Fruit fly (Drosophila melanogaster): ENCODE measurements around the gene Prx1.

Gene Prx1

DNA sequence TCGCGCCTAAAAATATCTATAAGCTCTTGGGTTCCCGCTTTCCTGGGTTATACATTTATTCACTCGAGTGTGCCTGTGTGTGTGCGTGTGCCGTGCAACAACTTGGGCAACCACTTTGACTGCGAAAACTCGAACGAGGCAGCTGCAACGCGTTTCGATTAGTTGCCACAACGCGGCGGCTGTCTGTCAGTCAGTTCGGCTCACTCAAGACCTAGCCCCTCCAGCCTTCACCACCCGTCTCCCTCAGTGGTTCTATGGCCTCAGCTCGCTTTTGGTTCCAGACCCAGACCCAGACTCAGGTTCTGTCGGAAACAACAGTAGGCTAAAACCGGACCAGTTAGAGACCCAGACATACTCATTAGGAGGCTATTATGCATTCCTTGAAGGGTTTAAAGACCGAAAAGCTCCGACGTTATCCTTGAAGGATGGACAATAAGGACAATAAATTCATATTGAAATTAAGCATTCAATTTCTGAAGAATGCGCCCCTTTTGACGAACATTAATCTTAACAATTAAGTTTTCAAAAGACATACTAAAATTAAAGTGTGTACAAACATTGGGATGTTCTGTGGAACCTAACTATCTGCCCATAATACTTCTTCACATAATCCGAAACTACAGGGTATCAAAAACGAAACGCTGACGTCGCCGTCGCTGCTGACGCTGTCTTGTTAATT, 22.7 kb downstream of the Prx1 start (continued):
- TF ChIP-seq CG6276 (GFP tag; optimal IDR thresholded peaks at IDR 0.05) = peak; percentile 81
- peak; percentile 6 for TF ChIP-seq Sox102F (GFP tag; optimal IDR thresholded peaks at IDR 0.05)
- peak; percentile 68 for TF ChIP-seq acj6 (GFP tag; optimal IDR thresholded peaks at IDR 0.05)
- TF ChIP-seq CG10669 (GFP tag; optimal IDR thresholded peaks at IDR 0.05) = peak; percentile 67
- TF ChIP-seq ss (GFP tag; optimal IDR thresholded peaks at IDR 0.05) = peak; percentile 7 to 59
- TF ChIP-seq CG1621 (tag; optimal IDR thresholded peaks at IDR 0.05) = peak; percentile 71
- peak; percentile 41 for TF ChIP-seq CG34406 (GFP tag; optimal IDR thresholded peaks at IDR 0.05)
- no peak for TF ChIP-seq Ets21C (GFP tag; optimal IDR thresholded peaks at IDR 0.05)
- TF ChIP-seq Blimp-1 (GFP tag; optimal IDR thresholded peaks at IDR 0.05) = no peak
- TF ChIP-seq CG31627 (GFP tag; optimal IDR thresholded peaks at IDR 0.05) = peak; percentile 29
- TF ChIP-seq pdm3 (GFP tag; optimal IDR thresholded peaks at IDR 0.05) = peak; percentile 81
- peak; percentile 69 for TF ChIP-seq net (GFP tag; optimal IDR thresholded peaks at IDR 0.05)
- TF ChIP-seq CG11902 (GFP tag; optimal IDR thresholded peaks at IDR 0.05) = no peak
- TF ChIP-seq cyc (GFP tag; optimal IDR thresholded peaks at IDR 0.05) = peak; percentile 15
- peak; percentile 29 for TF ChIP-seq CG8632 (GFP tag; optimal IDR thresholded peaks at IDR 0.05)
- peak; percentile 44 for TF ChIP-seq CG11762 (GFP tag; optimal IDR thresholded peaks at IDR 0.05; ENCODE audit: insufficient read depth)
- peak; percentile 35 for TF ChIP-seq CG8319 (GFP tag; optimal IDR thresholded peaks at IDR 0.05)
- peak; percentile 74 for TF ChIP-seq Ets96B (tag; optimal IDR thresholded peaks at IDR 0.05)
- peak; percentile 75 for TF ChIP-seq achi (GFP tag; optimal IDR thresholded peaks at IDR 0.05)
- TF ChIP-seq Hr39 (GFP tag; optimal IDR thresholded peaks at IDR 0.05) = peak; percentile 42

DNA sequence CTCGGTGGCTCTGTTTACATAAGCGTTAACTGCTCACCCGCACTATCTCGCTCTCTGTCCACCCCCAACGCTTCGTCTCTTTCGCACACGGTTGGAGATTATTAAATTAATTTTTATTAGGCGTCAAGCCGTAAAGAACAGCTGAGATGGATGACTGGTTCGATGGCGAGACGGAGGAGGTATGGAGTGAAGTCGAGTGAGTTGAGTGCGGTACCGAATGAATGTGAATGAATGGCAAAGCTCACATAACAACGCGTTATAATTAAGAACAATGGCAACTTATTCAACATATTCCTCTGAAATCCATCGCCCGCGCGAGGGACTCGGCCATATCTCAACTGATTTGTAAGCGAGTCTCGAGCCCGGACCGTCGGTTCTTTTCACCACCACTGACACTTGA, 23.5 kb downstream of the Prx1 start:
- no peak for TF ChIP-seq CG32006 (GFP tag; optimal IDR thresholded peaks at IDR 0.05)
- peak; percentile 63 for TF ChIP-seq Eip78C (GFP tag)
- TF ChIP-seq lz (GFP tag; optimal IDR thresholded peaks at IDR 0.05) = no peak
- TF ChIP-seq CG6854 (GFP tag; optimal IDR thresholded peaks at IDR 0.05) = no peak
- TF ChIP-seq CG3032 (tag; optimal IDR thresholded peaks at IDR 0.05) = no peak
- no peak for TF ChIP-seq CG31627 (GFP tag; optimal IDR thresholded peaks at IDR 0.05)
- TF ChIP-seq svp (GFP tag) = no peak
- no peak for TF ChIP-seq Hr38 (GFP tag; optimal IDR thresholded peaks at IDR 0.05)
- TF ChIP-seq Lpt (GFP tag; optimal IDR thresholded peaks at IDR 0.05) = no peak
- no peak for TF ChIP-seq Met (GFP tag; optimal IDR thresholded peaks at IDR 0.05)
- no peak for TF ChIP-seq Sox14 (GFP tag; optimal IDR thresholded peaks at IDR 0.05)
- TF ChIP-seq CG11762 (GFP tag; optimal IDR thresholded peaks at IDR 0.05; ENCODE audit: insufficient read depth) = no peak
- TF ChIP-seq vri (GFP tag; optimal IDR thresholded peaks at IDR 0.05) = peak; percentile 8

dm6 chr3L:15232431-15233254, 25.0 kb downstream of the Prx1 start:
- TF ChIP-seq CG3032 (tag; optimal IDR thresholded peaks at IDR 0.05) (no peak), fkh (GFP tag; optimal IDR thresholded peaks at IDR 0.05) (peak; percentile 42), Eip78C (GFP tag) (peak; percentile 52), esn (GFP tag; optimal IDR thresholded peaks at IDR 0.05) (no peak)

- TF ChIP-seq CG6854 (GFP tag; optimal IDR thresholded peaks at IDR 0.05) (no peak), CG31627 (GFP tag; optimal IDR thresholded peaks at IDR 0.05) (peak; percentile 16), CG10631 (GFP tag; optimal IDR thresholded peaks at IDR 0.05) (no peak), Hr4 (GFP tag; optimal IDR thresholded peaks at IDR 0.05) (no peak), salr (GFP tag; optimal IDR thresholded peaks at IDR 0.05) (no peak), Ets21C (GFP tag; optimal IDR thresholded peaks at IDR 0.05) (no peak), Sox15 (GFP tag; optimal IDR thresholded peaks at IDR 0.05) (no peak), Eip75B (GFP tag; optimal IDR thresholded peaks at IDR 0.05) (no peak), Sox14 (GFP tag; optimal IDR thresholded peaks at IDR 0.05) (no peak), topi (GFP tag; optimal IDR thresholded peaks at IDR 0.05) (no peak), cyc (GFP tag; optimal IDR thresholded peaks at IDR 0.05) (no peak), CG8632 (GFP tag; optimal IDR thresholded peaks at IDR 0.05) (peak; percentile 17), Eip78C (GFP tag) (peak; percentile 53), CG15336 (GFP tag; IDR thresholded peaks at IDR 0.05) (no peak), ss (GFP tag; optimal IDR thresholded peaks at IDR 0.05) (peak in 1 of 2 experiments; percentile 69), Blimp-1 (GFP tag; optimal IDR thresholded peaks at IDR 0.05) (no peak), CG3919 (GFP tag; optimal IDR thresholded peaks at IDR 0.05) (peak; percentile 11), esn (GFP tag; optimal IDR thresholded peaks at IDR 0.05) (no peak), CG6792 (GFP tag; optimal IDR thresholded peaks at IDR 0.05) (no peak), lz (GFP tag; optimal IDR thresholded peaks at IDR 0.05) (no peak), Gug (GFP tag; IDR thresholded peaks at IDR 0.05) (peak; percentile 54)
Observed at dm6 chr3L:15234233-15234778, 26.7 kb downstream of the Prx1 start.

Measured in whole organism, prepupa.